Worm (Caenorhabditis elegans) whole organism, L1 larva: ENCODE measurements around the gene ZK154.5.

Experiments used
- F16B12.6 ChIP-seq: fragments of 150-350 bp; optimal IDR thresholded peaks from 2 replicates; lab custom pipeline; 2014; ENCODE audit warnings: missing biosample characterization, missing genetic modification characterization
- ama-1 ChIP-seq: fragments of 150-350 bp; optimal IDR thresholded peaks from 2 replicates; lab custom pipeline; 2014
- ceh-88 ChIP-seq: fragments of 200-800 bp; sonication (Bioruptor generic); IDR thresholded peaks from 2 replicates; pipeline ENCODE4 v1.3.6; 2022; ENCODE audit warnings: missing genetic modification characterization, missing compliant biosample characterization
- ceh-90 ChIP-seq: sonication (generic microtip); optimal IDR thresholded peaks from 2 replicates; lab custom pipeline; 2016; ENCODE audit warnings: missing genetic modification characterization, missing compliant biosample characterization
- efl-1 ChIP-seq, 4 experiments: fragments of 150-350 bp; optimal IDR thresholded peaks in 3 of 4; peaks in 1 of 4; 1 replicate in 1 of 4; 2 replicates in 3 of 4; lab custom pipeline; 2014; ENCODE audit warnings: missing biosample characterization in 2 of 4, missing genetic modification characterization in 2 of 4, missing genetic modification reagents in 2 of 4
- egl-27 ChIP-seq, 2 experiments: fragments of 150-350 bp in 1 of 2; sonication (generic microtip); optimal IDR thresholded peaks; 3 replicates each; lab custom pipeline; 2017 to 2018; ENCODE audit warnings: missing biosample characterization in 2 of 2, missing genetic modification characterization in 2 of 2, missing genetic modification reagents in 2 of 2
- elt-3 ChIP-seq, 6 experiments: fragments of 150-350 bp in 1 of 6; sonication (generic microtip); optimal IDR thresholded peaks; 2 replicates each; lab custom pipeline; 2017 to 2018; ENCODE audit warnings: missing biosample characterization in 6 of 6, missing genetic modification characterization in 6 of 6, inconsistent platforms in 1 of 6
- ets-5 ChIP-seq: fragments of 200-800 bp; sonication (Bioruptor generic); IDR thresholded peaks from 2 replicates; pipeline ENCODE4 v1.3.6; 2022; ENCODE audit warnings: missing genetic modification characterization, missing compliant biosample characterization
- fkh-4 ChIP-seq: sonication (generic microtip); optimal IDR thresholded peaks from 2 replicates; lab custom pipeline; 2016; ENCODE audit warnings: missing compliant biosample characterization, missing genetic modification characterization, borderline replicate concordance
- fos-1 ChIP-seq: fragments of 150-350 bp; optimal IDR thresholded peaks from 2 replicates; lab custom pipeline; 2014; ENCODE audit warnings: missing biosample characterization, missing genetic modification characterization
- hlh-4 ChIP-seq: sonication (generic microtip); optimal IDR thresholded peaks from 2 replicates; lab custom pipeline; 2016; ENCODE audit warnings: mild to moderate bottlenecking, missing genetic modification characterization, missing compliant biosample characterization
- irx-1 ChIP-seq: sonication (generic microtip); optimal IDR thresholded peaks from 2 replicates; lab custom pipeline; 2016; ENCODE audit warnings: missing genetic modification characterization, missing compliant biosample characterization
- jun-1 ChIP-seq: fragments of 150-350 bp; optimal IDR thresholded peaks from 2 replicates; lab custom pipeline; 2014; ENCODE audit warnings: missing biosample characterization, missing genetic modification reagents, missing genetic modification characterization
- lin-13 ChIP-seq: fragments of 150-350 bp; optimal IDR thresholded peaks from 2 replicates; lab custom pipeline; 2014; ENCODE audit warnings: missing biosample characterization, missing genetic modification reagents, missing genetic modification characterization
- lin-14 ChIP-seq: fragments of 200-800 bp; sonication (Bioruptor generic); optimal IDR thresholded peaks from 2 replicates; lab custom pipeline; 2018; ENCODE audit warnings: mild to moderate bottlenecking, missing genetic modification characterization, moderate library complexity, missing compliant biosample characterization
- lin-15B ChIP-seq: fragments of 150-350 bp; sonication (generic microtip); optimal IDR thresholded peaks from 3 replicates; lab custom pipeline; 2014; ENCODE audit warnings: missing biosample characterization, missing genetic modification characterization
- lin-35 ChIP-seq, 2 experiments: fragments of 150-350 bp; optimal IDR thresholded peaks; 2 replicates each; lab custom pipeline; 2014; ENCODE audit warnings: missing biosample characterization in 2 of 2, missing genetic modification characterization in 2 of 2, missing genetic modification reagents in 2 of 2
- mab-9 ChIP-seq: fragments of 200-800 bp; sonication (Bioruptor generic); IDR thresholded peaks from 2 replicates; pipeline ENCODE4 v1.3.6; 2022; ENCODE audit warnings: missing genetic modification reagents, missing genetic modification characterization, missing compliant biosample characterization
- mdl-1 ChIP-seq, 2 experiments: fragments of 150-350 bp; optimal IDR thresholded peaks; 2 replicates each; lab custom pipeline; 2014 to 2017; ENCODE audit warnings: missing biosample characterization in 2 of 2, missing genetic modification characterization in 2 of 2, inconsistent platforms in 1 of 2
- mef-2 ChIP-seq: fragments of 150-350 bp; optimal IDR thresholded peaks from 2 replicates; lab custom pipeline; 2014; ENCODE audit warnings: missing biosample characterization, missing genetic modification characterization
- nhr-11 ChIP-seq: fragments of 150-350 bp; optimal IDR thresholded peaks from 2 replicates; lab custom pipeline; 2014; ENCODE audit warnings: missing biosample characterization, missing genetic modification characterization
- nhr-12 ChIP-seq: sonication (generic microtip); optimal IDR thresholded peaks from 2 replicates; lab custom pipeline; 2017; ENCODE audit warnings: missing biosample characterization, missing genetic modification characterization
- nhr-20 ChIP-seq: sonication (generic microtip); optimal IDR thresholded peaks from 2 replicates; lab custom pipeline; 2016; ENCODE audit warnings: mild to moderate bottlenecking, missing genetic modification characterization, missing compliant biosample characterization
- nhr-237 ChIP-seq: fragments of 150-350 bp; optimal IDR thresholded peaks from 2 replicates; lab custom pipeline; 2014; ENCODE audit warnings: missing biosample characterization, missing genetic modification characterization
- nhr-28 ChIP-seq: fragments of 150-350 bp; optimal IDR thresholded peaks from 2 replicates; lab custom pipeline; 2014; ENCODE audit warnings: missing biosample characterization, missing genetic modification characterization
- nhr-84 ChIP-seq: sonication (generic microtip); optimal IDR thresholded peaks from 2 replicates; lab custom pipeline; 2017; ENCODE audit warnings: missing biosample characterization, missing genetic modification characterization
- nhr-85 ChIP-seq: sonication (generic microtip); peaks from one replicate; lab custom pipeline; 2016; ENCODE audit warnings: missing genetic modification characterization, inconsistent platforms, missing compliant biosample characterization
- pqm-1 ChIP-seq: sonication (generic microtip); optimal IDR thresholded peaks from 3 replicates; lab custom pipeline; 2017; ENCODE audit warnings: missing biosample characterization, missing genetic modification characterization
- rnt-1 ChIP-seq: sonication (generic microtip); optimal IDR thresholded peaks from 2 replicates; lab custom pipeline; 2016; ENCODE audit warnings: mild to moderate bottlenecking, missing genetic modification characterization, moderate library complexity, missing compliant biosample characterization
- skn-1 ChIP-seq: fragments of 150-350 bp; optimal IDR thresholded peaks from 2 replicates; lab custom pipeline; 2014; ENCODE audit warnings: missing biosample characterization, missing genetic modification characterization
- snpc-4 ChIP-seq: fragments of 150-350 bp; optimal IDR thresholded peaks from 2 replicates; lab custom pipeline; 2014; ENCODE audit warnings: missing biosample characterization, missing genetic modification characterization
- sptf-1 ChIP-seq: fragments of 150-350 bp; optimal IDR thresholded peaks from 2 replicates; lab custom pipeline; 2014; ENCODE audit warnings: missing biosample characterization, missing genetic modification characterization
- tbx-2 ChIP-seq: sonication (generic microtip); optimal IDR thresholded peaks from 2 replicates; lab custom pipeline; 2016; ENCODE audit warnings: missing genetic modification characterization, missing compliant biosample characterization
- unc-130 ChIP-seq: fragments of 150-350 bp; optimal IDR thresholded peaks from 2 replicates; lab custom pipeline; 2017; ENCODE audit warnings: missing biosample characterization, missing genetic modification characterization, inconsistent platforms
- unc-30 ChIP-seq: sonication (generic microtip); optimal IDR thresholded peaks from 2 replicates; lab custom pipeline; 2017; ENCODE audit warnings: missing biosample characterization, missing genetic modification characterization
- unc-62 ChIP-seq: fragments of 150-350 bp; optimal IDR thresholded peaks from 2 replicates; lab custom pipeline; 2014; ENCODE audit warnings: missing biosample characterization, missing genetic modification reagents, missing genetic modification characterization
- unc-86 ChIP-seq: sonication (generic microtip); optimal IDR thresholded peaks from 2 replicates; lab custom pipeline; 2016; ENCODE audit warnings: missing genetic modification characterization, missing compliant biosample characterization
- xbp-1 ChIP-seq: sonication (generic microtip); optimal IDR thresholded peaks from 2 replicates; lab custom pipeline; 2016; ENCODE audit warnings: missing genetic modification characterization, missing compliant biosample characterization
- zip-4 ChIP-seq: fragments of 200-800 bp; sonication (Bioruptor generic); optimal IDR thresholded peaks from 2 replicates; lab custom pipeline; 2018; ENCODE audit warnings: mild to moderate bottlenecking, missing genetic modification characterization, moderate library complexity, missing compliant biosample characterization

Gene ZK154.5

ce11 chrX:7773714-7774318 is 13.9 kb downstream of the ZK154.5 start (continued):
- no peak for TF ChIP-seq ets-5
- no peak for TF ChIP-seq ama-1
- no peak for TF ChIP-seq nhr-11
- TF ChIP-seq xbp-1 = peak; percentile 4
- no peak for TF ChIP-seq fkh-4 (tag; lab: Kevin White, UChicago)
- no peak for TF ChIP-seq zip-4 (GFP tag; lab: Kevin White, UChicago)
- no peak for TF ChIP-seq mab-9 (GFP tag; lab: Robert Waterston, UW)
- no peak for TF ChIP-seq fos-1
- TF ChIP-seq unc-86 (tag; lab: Kevin White, UChicago) = no peak
- TF ChIP-seq nhr-84 (tag; lab: Kevin White, UChicago) = no peak
- TF ChIP-seq hlh-4 = no peak

DNA sequence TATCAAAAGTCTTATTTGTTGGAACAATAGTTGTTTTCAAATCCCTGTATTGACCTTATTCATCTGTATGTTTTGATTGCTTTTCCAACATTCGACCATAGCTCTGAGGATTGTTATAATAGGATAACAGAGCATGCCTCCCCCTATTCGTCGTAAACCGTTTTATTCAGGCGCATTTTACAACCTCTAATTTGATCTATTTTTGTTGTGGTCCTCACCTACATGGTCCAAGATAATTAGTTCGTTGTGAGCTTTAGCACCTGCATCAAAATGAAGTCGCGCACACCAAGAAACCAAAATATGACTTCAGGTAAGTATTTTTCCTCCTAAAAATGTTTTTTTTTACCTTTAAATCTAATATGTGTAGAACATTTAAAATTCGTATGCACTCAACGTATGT is 35.0 kb downstream of the ZK154.5 start, which contains the start of gene deg-1:
Gene deg-1, plus strand, starts transcription at position 301 of the 400 bp plus-strand sequence.
- no peak for TF ChIP-seq unc-62 (GFP tag; lab: Kevin White, UChicago)
- TF ChIP-seq tbx-2 (tag; lab: Kevin White, UChicago) = no peak
- no peak for TF ChIP-seq unc-130 (tag; lab: Kevin White, UChicago)

ce11 chrX:7750084-7750483 is 37.7 kb downstream of the ZK154.5 start:
- TF ChIP-seq irx-1 = no peak
- no peak for TF ChIP-seq mef-2 (tag; lab: Kevin White, UChicago)
- TF ChIP-seq ceh-88 = no peak
- TF ChIP-seq pqm-1 = no peak
- no peak for TF ChIP-seq ceh-90 (tag; lab: Kevin White, UChicago)
- no peak for TF ChIP-seq efl-1 (optimal IDR thresholded peaks at IDR 0.05; lab: Kevin White, UChicago)
- TF ChIP-seq efl-1 (GFP tag; optimal IDR thresholded peaks at IDR 0.05 in 1 of 2; lab: Kevin White, UChicago) = peak in 1 of 2 experiments; percentile 63
- no peak for TF ChIP-seq nhr-84 (tag; lab: Kevin White, UChicago)

ce11 chrX:7745386-7745785 is 42.3 kb downstream of the ZK154.5 start:
- peak; percentile 65 for TF ChIP-seq nhr-85
- no peak for TF ChIP-seq ceh-88

- TF ChIP-seq fos-1 = no peak
- TF ChIP-seq mef-2 (tag; lab: Kevin White, UChicago) = no peak
- no peak for TF ChIP-seq lin-35 (GFP tag; optimal IDR thresholded peaks at IDR 0.05; lab: Kevin White, UChicago)
- TF ChIP-seq rnt-1 (tag; lab: Kevin White, UChicago) = no peak
- TF ChIP-seq snpc-4 = no peak
- TF ChIP-seq nhr-20 (tag; lab: Kevin White, UChicago) = no peak
- TF ChIP-seq unc-130 (tag; lab: Kevin White, UChicago) = no peak
- TF ChIP-seq egl-27 (tag; optimal IDR thresholded peaks at IDR 0.05; lab: Kevin White, UChicago) = no peak
- TF ChIP-seq unc-30 (tag; lab: Kevin White, UChicago) = no peak
- TF ChIP-seq nhr-237 (tag; lab: Kevin White, UChicago) = no peak
Measured at ce11 chrX:7743939-7744338, 43.8 kb downstream of the ZK154.5 start, which contains the start of gene ref-2. TSS of gene ref-2 (plus strand) at chrX:7744239.

ce11 chrX:7739353-7739752 is 48.4 kb downstream of the ZK154.5 start, which contains the start of gene K09F5.1:
TSS of gene K09F5.1 (plus strand) at chrX:7739653.
- TF ChIP-seq fkh-4 (tag; lab: Kevin White, UChicago) (no peak), unc-86 (tag; lab: Kevin White, UChicago) (no peak), lin-15B (no peak), skn-1 (tag; lab: Kevin White, UChicago) (no peak), mdl-1 (tag; optimal IDR thresholded peaks at IDR 0.05; lab: Kevin White, UChicago) (no peak), nhr-237 (tag; lab: Kevin White, UChicago) (no peak), sptf-1 (no peak), lin-14 (no peak), nhr-28 (tag; lab: Kevin White, UChicago) (no peak), nhr-12 (tag; lab: Kevin White, UChicago) (no peak), jun-1 (no peak), elt-3 (tag; optimal IDR thresholded peaks at IDR 0.05; lab: Kevin White, UChicago) (no peak), nhr-85 (no peak), unc-130 (tag; lab: Kevin White, UChicago) (no peak), F16B12.6 (no peak), lin-13 (GFP tag; lab: Kevin White, UChicago) (no peak), mab-9 (GFP tag; lab: Robert Waterston, UW) (no peak)
